Fruit fly (Drosophila melanogaster) whole organism: ENCODE measurements around the gene CG3032.

Experiments used
- CG8478 ChIP-seq: fragments of >200 bp; optimal IDR thresholded peaks from 2 replicates; lab custom pipeline; 2018; ENCODE audit warnings: inconsistent platforms
- Dll ChIP-seq: fragments of >200 bp; optimal IDR thresholded peaks from 2 replicates; lab custom pipeline; 2017
- EcR ChIP-seq, 2 experiments: fragments of >200 bp; optimal IDR thresholded peaks; 2 replicates each; lab custom pipeline; 2017; ENCODE audit warnings: missing biosample characterization in 2 of 2, missing genetic modification characterization in 2 of 2, missing genetic modification reagents in 2 of 2
- pan ChIP-seq: fragments of >200 bp; optimal IDR thresholded peaks from 2 replicates; lab custom pipeline; 2017
- psq ChIP-seq: fragments of >200 bp; optimal IDR thresholded peaks from 2 replicates; lab custom pipeline; 2017
- usp ChIP-seq: fragments of >200 bp; optimal IDR thresholded peaks from 2 replicates; lab custom pipeline; 2017; ENCODE audit warnings: missing biosample characterization, missing genetic modification characterization, mixed read lengths

CG3032 gene

DNA sequence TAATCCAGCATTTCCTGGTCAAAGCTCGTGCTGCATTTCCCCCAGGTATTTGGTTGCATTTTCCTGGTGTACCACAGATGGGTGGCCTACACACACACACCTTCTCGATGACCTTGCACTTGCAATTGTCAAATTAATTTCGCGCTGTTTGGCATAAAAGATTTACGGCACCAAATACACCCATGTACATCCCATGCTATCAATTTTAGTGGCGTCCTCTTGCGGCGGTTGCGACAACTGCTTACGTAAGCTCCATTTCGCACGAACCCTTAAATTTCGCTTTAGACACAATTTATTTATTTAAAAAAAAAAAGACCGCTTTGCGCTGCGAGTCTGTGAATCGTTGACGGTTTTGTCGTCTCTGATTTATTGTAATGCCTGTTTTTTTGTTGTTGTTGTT is 8.2 kb downstream of the CG3032 start:
- no peak for TF ChIP-seq Dll (lab: Kevin White, UChicago)
- no peak for TF ChIP-seq CG8478
- TF ChIP-seq psq, result no peak
- TF ChIP-seq usp (GFP tag; lab: Kevin White, UChicago), result no peak
- no peak for TF ChIP-seq EcR (GFP tag; optimal IDR thresholded peaks at IDR 0.05; lab: Kevin White, UChicago)
- no peak for TF ChIP-seq pan (lab: Kevin White, UChicago)

DNA sequence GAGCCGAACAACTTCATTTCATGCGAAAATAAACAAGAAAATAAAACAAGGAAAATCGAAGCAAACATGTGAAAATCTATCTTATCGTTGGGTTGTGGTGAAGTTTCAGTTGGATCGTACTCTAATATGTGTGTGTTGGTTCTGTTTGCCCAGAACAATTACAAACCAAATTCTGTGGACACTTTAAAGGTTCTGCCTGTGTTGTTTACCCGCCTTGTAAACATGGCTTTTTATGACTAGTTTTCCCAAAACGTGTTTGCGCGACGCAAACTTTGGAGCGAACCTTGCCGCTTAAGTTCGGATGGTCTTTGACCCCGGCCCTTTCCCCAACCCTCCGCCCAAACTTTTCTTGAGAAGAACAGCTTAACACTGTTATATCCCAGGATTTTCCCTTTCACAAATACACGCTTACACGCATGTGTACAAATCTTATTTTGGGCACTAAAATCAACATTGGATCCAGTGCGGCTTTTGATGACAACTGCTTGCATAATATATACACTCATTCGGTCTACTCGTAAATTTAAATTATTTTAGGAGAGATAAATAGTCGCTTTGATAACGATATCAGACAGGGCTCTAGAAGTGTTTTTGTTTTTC is 9.5 kb downstream of the CG3032 start:
- TF ChIP-seq CG8478 (no peak), psq (no peak)

dm6 chrX:7001135-7001769 is 12.4 kb downstream of the CG3032 start:
- TF ChIP-seq Dll (lab: Kevin White, UChicago) (no peak), pan (lab: Kevin White, UChicago) (no peak), psq (no peak)

DNA sequence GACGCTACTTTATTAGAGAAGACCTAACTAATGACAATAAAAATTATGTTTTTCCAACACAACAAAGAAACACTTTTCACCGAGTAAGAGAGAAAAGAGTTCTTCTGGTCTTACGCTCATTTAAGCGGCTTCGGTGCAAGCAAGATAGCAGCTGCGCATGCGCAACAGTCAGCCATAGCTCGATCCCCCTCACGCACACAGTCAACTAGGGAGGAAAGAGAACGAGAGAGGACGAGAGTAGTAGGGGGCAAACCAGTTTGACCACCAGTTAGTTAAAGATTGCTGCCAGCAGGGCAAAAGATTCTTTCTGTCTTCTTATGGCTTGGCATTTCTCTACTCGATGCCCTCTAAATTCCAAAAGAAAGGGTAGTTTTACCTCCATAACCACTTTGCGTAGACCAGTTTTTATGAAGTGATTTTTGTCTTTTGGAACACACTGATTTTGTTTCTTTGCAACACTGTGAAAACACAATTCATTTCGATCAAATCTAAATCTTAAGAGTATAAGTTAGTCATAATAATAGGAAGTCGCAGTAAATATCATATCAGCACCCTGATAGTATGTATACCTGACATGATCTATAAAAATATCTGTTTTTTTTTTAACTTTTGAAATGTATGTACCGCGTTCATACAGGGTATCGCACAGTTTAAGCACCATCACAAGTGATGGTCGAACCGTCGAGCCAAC is 13.1 kb downstream of the CG3032 start:
- TF ChIP-seq Dll (lab: Kevin White, UChicago) (no peak), usp (GFP tag; lab: Kevin White, UChicago) (no peak), pan (lab: Kevin White, UChicago) (peak; percentile 45)

dm6 chrX:6998492-6998852 is 15.2 kb downstream of the CG3032 start, which contains the start of gene Inx2:
Gene Inx2, plus strand, starts transcription at chrX:6998672.
- TF ChIP-seq EcR (GFP tag; optimal IDR thresholded peaks at IDR 0.05; lab: Kevin White, UChicago) (peak in 1 of 2 experiments; percentile 1), psq (no peak), Dll (lab: Kevin White, UChicago) (peak; percentile 78), CG8478 (no peak), usp (GFP tag; lab: Kevin White, UChicago) (no peak), pan (lab: Kevin White, UChicago) (no peak)

- no peak for TF ChIP-seq pan (lab: Kevin White, UChicago)
- TF ChIP-seq Dll (lab: Kevin White, UChicago), result no peak
- TF ChIP-seq EcR (GFP tag; optimal IDR thresholded peaks at IDR 0.05; lab: Kevin White, UChicago), result no peak
- TF ChIP-seq usp (GFP tag; lab: Kevin White, UChicago), result no peak
- no peak for TF ChIP-seq psq
- TF ChIP-seq CG8478, result no peak
Measured at dm6 chrX:6997653-6998491, 15.8 kb downstream of the CG3032 start.

- TF ChIP-seq pan (lab: Kevin White, UChicago) (no peak), psq (no peak), usp (GFP tag; lab: Kevin White, UChicago) (no peak), EcR (GFP tag; optimal IDR thresholded peaks at IDR 0.05; lab: Kevin White, UChicago) (no peak), CG8478 (no peak), Dll (lab: Kevin White, UChicago) (no peak)
Measured at dm6 chrX:6996965-6997652, 16.6 kb downstream of the CG3032 start.

- no peak for TF ChIP-seq pan (lab: Kevin White, UChicago)
- TF ChIP-seq EcR (GFP tag; optimal IDR thresholded peaks at IDR 0.05; lab: Kevin White, UChicago), result no peak
- no peak for TF ChIP-seq psq
- TF ChIP-seq Dll (lab: Kevin White, UChicago), result no peak
- no peak for TF ChIP-seq CG8478
- TF ChIP-seq usp (GFP tag; lab: Kevin White, UChicago), result no peak
Measured at dm6 chrX:6996130-6996529, 17.6 kb downstream of the CG3032 start.

dm6 chrX:6995258-6995657 is 18.4 kb downstream of the CG3032 start:
- TF ChIP-seq EcR (GFP tag; optimal IDR thresholded peaks at IDR 0.05; lab: Kevin White, UChicago) (no peak), usp (GFP tag; lab: Kevin White, UChicago) (no peak), CG8478 (no peak), psq (no peak), Dll (lab: Kevin White, UChicago) (no peak), pan (lab: Kevin White, UChicago) (no peak)

DNA sequence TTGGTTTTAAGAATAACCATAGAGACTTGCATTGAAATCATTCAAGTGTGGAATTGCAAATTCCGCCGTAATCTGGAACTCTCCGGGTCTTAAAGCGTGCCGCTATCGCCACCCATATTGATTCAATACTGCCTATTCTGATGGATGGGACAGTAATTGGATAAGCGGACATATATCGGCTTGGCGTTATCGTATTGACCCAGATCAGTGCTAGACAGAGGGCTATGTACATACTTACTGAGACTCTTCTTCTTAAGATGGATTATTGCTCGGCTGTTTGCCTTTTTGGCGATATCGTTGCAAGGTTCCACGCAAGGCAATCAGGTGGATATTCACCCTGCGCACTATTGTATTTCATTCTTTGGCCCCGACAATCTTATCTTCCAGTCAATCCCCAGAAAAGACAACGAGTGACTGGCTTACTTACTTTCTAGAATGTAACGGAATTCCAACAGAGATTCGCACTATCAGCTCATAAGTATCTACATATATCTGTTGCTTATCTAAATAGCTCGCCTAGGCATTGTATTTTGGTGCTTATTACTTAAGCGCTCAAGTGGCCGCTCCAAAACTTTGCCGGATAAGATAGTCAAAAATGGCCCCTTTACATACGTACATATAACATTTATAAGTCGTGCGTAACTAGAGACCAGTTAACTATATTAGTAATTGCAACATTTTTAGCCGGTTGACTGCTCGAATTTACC is 19.1 kb downstream of the CG3032 start:
- no peak for TF ChIP-seq CG8478
- TF ChIP-seq EcR (GFP tag; optimal IDR thresholded peaks at IDR 0.05; lab: Kevin White, UChicago), result no peak
- TF ChIP-seq psq, result no peak
- TF ChIP-seq Dll (lab: Kevin White, UChicago), result no peak
- no peak for TF ChIP-seq usp (GFP tag; lab: Kevin White, UChicago)
- no peak for TF ChIP-seq pan (lab: Kevin White, UChicago)

DNA sequence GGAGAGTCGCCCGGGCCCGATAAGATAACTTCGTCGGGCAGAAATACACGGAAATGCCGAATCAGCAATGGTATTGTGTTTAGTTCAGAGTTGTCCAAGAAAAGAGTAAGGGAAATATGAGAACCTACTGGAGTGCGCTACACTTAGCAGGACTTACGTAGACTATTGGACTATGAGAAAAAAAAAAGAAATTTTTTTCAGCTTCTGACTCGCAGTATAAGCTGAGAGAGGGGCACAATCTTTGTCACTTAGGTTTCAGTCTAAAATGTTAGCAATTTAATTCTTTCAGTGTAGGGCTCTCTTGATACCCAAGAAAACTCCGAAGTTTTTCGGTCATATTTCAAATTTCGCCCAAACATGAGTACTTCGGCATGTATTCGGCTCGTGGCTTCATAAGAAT is 19.9 kb downstream of the CG3032 start:
- TF ChIP-seq CG8478, result no peak
- TF ChIP-seq Dll (lab: Kevin White, UChicago), result no peak
- no peak for TF ChIP-seq usp (GFP tag; lab: Kevin White, UChicago)
- no peak for TF ChIP-seq pan (lab: Kevin White, UChicago)
